ENCODE assay signal across 1 fruit fly cellular context in genomic region chr2L:8420259-8420930, dm6.
TF ChIP-seq lines count a peak whose summit lies in the region.

No protein-coding gene starts in this region.

TF ChIP-seq in whole organism, embryonic, 481 proteins besides CTCF, POLR2A, EP300 and RAD21 (continued from another document):
- peak; percentile 8 for TF ChIP-seq grau (tag; optimal IDR thresholded peaks at IDR 0.05; lab: Kevin White, UChicago)
- TF ChIP-seq zf30C (GFP tag; optimal IDR thresholded peaks at IDR 0.05; lab: Kevin White, UChicago) = no peak
- TF ChIP-seq CG7928 (GFP tag; optimal IDR thresholded peaks at IDR 0.05; lab: Kevin White, UChicago) = no peak
- TF ChIP-seq Pdp1 (GFP tag; optimal IDR thresholded peaks at IDR 0.05; lab: Kevin White, UChicago) = no peak
- no peak for TF ChIP-seq CG7745 (tag; optimal IDR thresholded peaks at IDR 0.05; lab: Kevin White, UChicago)
- peak; percentile 8 for TF ChIP-seq CG30403 (GFP tag; optimal IDR thresholded peaks at IDR 0.05; lab: Kevin White, UChicago)
- no peak for TF ChIP-seq D19A (tag; optimal IDR thresholded peaks at IDR 0.05; lab: Kevin White, UChicago)
- no peak for TF ChIP-seq gsb-n (tag; optimal IDR thresholded peaks at IDR 0.05; lab: Kevin White, UChicago)
- TF ChIP-seq CrebB (tag; optimal IDR thresholded peaks at IDR 0.05; lab: Kevin White, UChicago) = no peak
- TF ChIP-seq Dll (GFP tag; IDR thresholded peaks at IDR 0.05; lab: Robert Waterston, UW; ENCODE audit: partially characterized antibody) = no peak
- no peak for TF ChIP-seq tgo (GFP tag; IDR thresholded peaks at IDR 0.05; lab: Robert Waterston, UW)
- peak; percentile 62 for TF ChIP-seq Med (GFP tag; lab: Kevin White, UChicago)
- TF ChIP-seq CG10462 (GFP tag; optimal IDR thresholded peaks at IDR 0.05; lab: Kevin White, UChicago) = no peak
- peak; percentile 7 for TF ChIP-seq CG7839 (tag; optimal IDR thresholded peaks at IDR 0.05; lab: Kevin White, UChicago)
- no peak for TF ChIP-seq Rx (GFP tag; IDR thresholded peaks at IDR 0.05; lab: Robert Waterston, UW)
- TF ChIP-seq slp2 (GFP tag; optimal IDR thresholded peaks at IDR 0.05; lab: Kevin White, UChicago) = no peak
- no peak for TF ChIP-seq CG31441 (GFP tag; IDR thresholded peaks at IDR 0.05; lab: Robert Waterston, UW)
- TF ChIP-seq CG12744 (GFP tag; optimal IDR thresholded peaks at IDR 0.05; lab: Kevin White, UChicago) = no peak
- TF ChIP-seq eve (GFP tag; optimal IDR thresholded peaks at IDR 0.05; lab: Kevin White, UChicago) = no peak
- TF ChIP-seq gcm (GFP tag; optimal IDR thresholded peaks at IDR 0.05; lab: Kevin White, UChicago) = no peak
- no peak for TF ChIP-seq CG2712 (tag; optimal IDR thresholded peaks at IDR 0.05; lab: Kevin White, UChicago)
- TF ChIP-seq bbx (GFP tag; IDR thresholded peaks at IDR 0.05; lab: Robert Waterston, UW; ENCODE audit: partially characterized antibody) = no peak
- no peak for TF ChIP-seq dati (GFP tag; IDR thresholded peaks at IDR 0.05; lab: Robert Waterston, UW)
- no peak for TF ChIP-seq Max (GFP tag; optimal IDR thresholded peaks at IDR 0.05; lab: Kevin White, UChicago)
- TF ChIP-seq tup (GFP tag; optimal IDR thresholded peaks at IDR 0.05; lab: Kevin White, UChicago) = no peak
- TF ChIP-seq trh (GFP tag; optimal IDR thresholded peaks at IDR 0.05; lab: Kevin White, UChicago) = no peak
- no peak for TF ChIP-seq CG43689 (GFP tag; IDR thresholded peaks at IDR 0.05; lab: Robert Waterston, UW)
- TF ChIP-seq CG13894 (tag; optimal IDR thresholded peaks at IDR 0.05; lab: Kevin White, UChicago) = no peak
- TF ChIP-seq CG4730 (GFP tag; IDR thresholded peaks at IDR 0.05; lab: Robert Waterston, UW) = no peak
- TF ChIP-seq tx (GFP tag; optimal IDR thresholded peaks at IDR 0.05; lab: Kevin White, UChicago) = no peak
- no peak for TF ChIP-seq Lim3 (GFP tag; IDR thresholded peaks at IDR 0.05; lab: Robert Waterston, UW)
- TF ChIP-seq CG14014 (GFP tag; IDR thresholded peaks at IDR 0.05; lab: Robert Waterston, UW) = no peak
- TF ChIP-seq Sry-β (GFP tag; optimal IDR thresholded peaks at IDR 0.05; lab: Kevin White, UChicago) = no peak
- no peak for TF ChIP-seq CG11695 (GFP tag; IDR thresholded peaks at IDR 0.05; lab: Robert Waterston, UW)
- TF ChIP-seq lab (GFP tag; optimal IDR thresholded peaks at IDR 0.05; lab: Kevin White, UChicago) = no peak
- TF ChIP-seq chif (GFP tag; optimal IDR thresholded peaks at IDR 0.05; lab: Kevin White, UChicago) = no peak
- TF ChIP-seq esg (GFP tag; conservative IDR thresholded peaks at IDR 0.05; lab: Robert Waterston, UW) = no peak
- TF ChIP-seq Fer2 (tag; optimal IDR thresholded peaks at IDR 0.05; lab: Kevin White, UChicago) = no peak
- no peak for TF ChIP-seq HmgZ (tag; optimal IDR thresholded peaks at IDR 0.05; lab: Kevin White, UChicago)
- TF ChIP-seq ab (GFP tag; optimal IDR thresholded peaks at IDR 0.05; lab: Kevin White, UChicago) = no peak
- no peak for TF ChIP-seq CG15601 (tag; optimal IDR thresholded peaks at IDR 0.05; lab: Kevin White, UChicago)
- 0 out of 2 replicates have a peak, but pooled peaks have one; percentile 28 for TF ChIP-seq CG4360 (GFP tag; IDR thresholded peaks at IDR 0.05; lab: Robert Waterston, UW)
- no peak for TF ChIP-seq lmd (GFP tag; IDR thresholded peaks at IDR 0.05; lab: Robert Waterston, UW)
- no peak for TF ChIP-seq CG14050 (GFP tag; IDR thresholded peaks at IDR 0.05; lab: Robert Waterston, UW)
- no peak for TF ChIP-seq wek (GFP tag; optimal IDR thresholded peaks at IDR 0.05; lab: Kevin White, UChicago)
- no peak for TF ChIP-seq Sry-δ (GFP tag; optimal IDR thresholded peaks at IDR 0.05; lab: Kevin White, UChicago)
- TF ChIP-seq D19B (GFP tag; optimal IDR thresholded peaks at IDR 0.05; lab: Kevin White, UChicago) = peak; percentile 75
- no peak for TF ChIP-seq fd3F (GFP tag; optimal IDR thresholded peaks at IDR 0.05; lab: Kevin White, UChicago)
- TF ChIP-seq Sin3A (optimal IDR thresholded peaks at IDR 0.05; lab: Kevin White, UChicago) = no peak
- no peak for TF ChIP-seq CG5245 (GFP tag; optimal IDR thresholded peaks at IDR 0.05; lab: Kevin White, UChicago)
- TF ChIP-seq ftz-f1 (GFP tag; optimal IDR thresholded peaks at IDR 0.05; lab: Kevin White, UChicago) = no peak
- no peak for TF ChIP-seq cwo (GFP tag; optimal IDR thresholded peaks at IDR 0.05; lab: Kevin White, UChicago)
- no peak for TF ChIP-seq HLH4C (GFP tag; IDR thresholded peaks at IDR 0.05; lab: Robert Waterston, UW; ENCODE audit: partially characterized antibody)
- TF ChIP-seq CG4617 (GFP tag; optimal IDR thresholded peaks at IDR 0.05; lab: Kevin White, UChicago; ENCODE audit: borderline replicate concordance) = no peak
- no peak for TF ChIP-seq kay (GFP tag; optimal IDR thresholded peaks at IDR 0.05; lab: Kevin White, UChicago)
- peak; percentile 77 for TF ChIP-seq sens (GFP tag; lab: Kevin White, UChicago)
- no peak for TF ChIP-seq ttk (GFP tag; IDR thresholded peaks at IDR 0.05; lab: Robert Waterston, UW)
- peak; percentile 24 for TF ChIP-seq CG12391 (tag; optimal IDR thresholded peaks at IDR 0.05; lab: Kevin White, UChicago)
- no peak for TF ChIP-seq CG13296 (GFP tag; optimal IDR thresholded peaks at IDR 0.05; lab: Kevin White, UChicago)
- no peak for TF ChIP-seq nerfin-2 (GFP tag; IDR thresholded peaks at IDR 0.05; lab: Robert Waterston, UW; ENCODE audit: partially characterized antibody)
- TF ChIP-seq run (tag; optimal IDR thresholded peaks at IDR 0.05; lab: Kevin White, UChicago) = no peak
- TF ChIP-seq Elba2 (GFP tag; optimal IDR thresholded peaks at IDR 0.05; lab: Kevin White, UChicago) = no peak
- TF ChIP-seq CG2129 (GFP tag; IDR thresholded peaks at IDR 0.05; lab: Robert Waterston, UW; ENCODE audit: partially characterized antibody) = no peak
- TF ChIP-seq gfzf (GFP tag; optimal IDR thresholded peaks at IDR 0.05; lab: Kevin White, UChicago) = no peak
- no peak for TF ChIP-seq bab2 (GFP tag; optimal IDR thresholded peaks at IDR 0.05; lab: Kevin White, UChicago)
- no peak for TF ChIP-seq maf-S (GFP tag; optimal IDR thresholded peaks at IDR 0.05; lab: Kevin White, UChicago)
- no peak for TF ChIP-seq CG16779 (GFP tag; IDR thresholded peaks at IDR 0.05; lab: Robert Waterston, UW)
- no peak for TF ChIP-seq cas (GFP tag; IDR thresholded peaks at IDR 0.05; lab: Robert Waterston, UW)
- no peak for TF ChIP-seq sens-2 (GFP tag; IDR thresholded peaks at IDR 0.05; lab: Robert Waterston, UW)
- TF ChIP-seq bowl (GFP tag; IDR thresholded peaks at IDR 0.05; lab: Robert Waterston, UW) = no peak
- no peak for TF ChIP-seq Vsx1 (GFP tag; optimal IDR thresholded peaks at IDR 0.05; lab: Kevin White, UChicago)
- no peak for TF ChIP-seq CG4854 (GFP tag; optimal IDR thresholded peaks at IDR 0.05; lab: Kevin White, UChicago)
- TF ChIP-seq vfl (GFP tag; optimal IDR thresholded peaks at IDR 0.05; lab: Kevin White, UChicago) = no peak
- no peak for TF ChIP-seq klu (GFP tag; IDR thresholded peaks at IDR 0.05; lab: Robert Waterston, UW)
- TF ChIP-seq Stat92E (GFP tag; optimal IDR thresholded peaks at IDR 0.05; lab: Kevin White, UChicago) = no peak
- peak; percentile 11 for TF ChIP-seq PHDP (tag; optimal IDR thresholded peaks at IDR 0.05; lab: Kevin White, UChicago)
- no peak for TF ChIP-seq CG1529 (GFP tag; optimal IDR thresholded peaks at IDR 0.05; lab: Kevin White, UChicago)
- no peak for TF ChIP-seq her (GFP tag; optimal IDR thresholded peaks at IDR 0.05; lab: Kevin White, UChicago)
- no peak for TF ChIP-seq CG4282 (GFP tag; optimal IDR thresholded peaks at IDR 0.05; lab: Kevin White, UChicago)
- no peak for TF ChIP-seq eyg (GFP tag; optimal IDR thresholded peaks at IDR 0.05; lab: Kevin White, UChicago)
- no peak for TF ChIP-seq Optix (GFP tag; IDR thresholded peaks at IDR 0.05; lab: Robert Waterston, UW)
- TF ChIP-seq CG32532 (GFP tag; IDR thresholded peaks at IDR 0.05; lab: Robert Waterston, UW) = no peak
- TF ChIP-seq CG10565 (GFP tag; optimal IDR thresholded peaks at IDR 0.05; lab: Kevin White, UChicago) = no peak
- TF ChIP-seq sim (GFP tag; IDR thresholded peaks at IDR 0.05; lab: Robert Waterston, UW) = no peak
- no peak for TF ChIP-seq otp (GFP tag; IDR thresholded peaks at IDR 0.05; lab: Robert Waterston, UW)
- no peak for TF ChIP-seq usp (GFP tag; optimal IDR thresholded peaks at IDR 0.05; lab: Kevin White, UChicago)
- no peak for TF ChIP-seq CG1233 (GFP tag; optimal IDR thresholded peaks at IDR 0.05; lab: Kevin White, UChicago)
- TF ChIP-seq crc (GFP tag; optimal IDR thresholded peaks at IDR 0.05; lab: Kevin White, UChicago) = no peak
- TF ChIP-seq Fer3 (tag; optimal IDR thresholded peaks at IDR 0.05; lab: Kevin White, UChicago) = no peak
- TF ChIP-seq Ada2b (GFP tag; IDR thresholded peaks at IDR 0.05; lab: Robert Waterston, UW) = no peak
- TF ChIP-seq CG7987 (GFP tag; optimal IDR thresholded peaks at IDR 0.05; lab: Kevin White, UChicago) = no peak
- no peak for TF ChIP-seq unc-4 (GFP tag; IDR thresholded peaks at IDR 0.05; lab: Robert Waterston, UW; ENCODE audit: partially characterized antibody)
- TF ChIP-seq Six4 (GFP tag; optimal IDR thresholded peaks at IDR 0.05; lab: Kevin White, UChicago) = no peak
- no peak for TF ChIP-seq Tbp (GFP tag; optimal IDR thresholded peaks at IDR 0.05; lab: Kevin White, UChicago)
- TF ChIP-seq Taf1 (GFP tag; IDR thresholded peaks at IDR 0.05; lab: Robert Waterston, UW) = no peak
- no peak for TF ChIP-seq zen (tag; optimal IDR thresholded peaks at IDR 0.05; lab: Kevin White, UChicago)
- TF ChIP-seq CG9932 (GFP tag; IDR thresholded peaks at IDR 0.05; lab: Robert Waterston, UW) = peak; percentile 6; the same call in 1 of the 2 replicates
- TF ChIP-seq CG1832 (GFP tag; optimal IDR thresholded peaks at IDR 0.05; lab: Kevin White, UChicago) = no peak
- TF ChIP-seq CG6175 (GFP tag; IDR thresholded peaks at IDR 0.05; lab: Robert Waterston, UW) = no peak
- TF ChIP-seq CG12219 (GFP tag; optimal IDR thresholded peaks at IDR 0.05; lab: Kevin White, UChicago) = no peak
- no peak for TF ChIP-seq HmgD (GFP tag; optimal IDR thresholded peaks at IDR 0.05; lab: Kevin White, UChicago)
- TF ChIP-seq Mad (GFP tag; optimal IDR thresholded peaks at IDR 0.05; lab: Kevin White, UChicago) = no peak
- TF ChIP-seq CG6854 (GFP tag; optimal IDR thresholded peaks at IDR 0.05; lab: Kevin White, UChicago) = no peak
- TF ChIP-seq cad (GFP tag; optimal IDR thresholded peaks at IDR 0.05; lab: Kevin White, UChicago) = no peak
- TF ChIP-seq Spps (tag; optimal IDR thresholded peaks at IDR 0.05; lab: Kevin White, UChicago) = no peak
- no peak for TF ChIP-seq mam (GFP tag; optimal IDR thresholded peaks at IDR 0.05; lab: Kevin White, UChicago)
- no peak for TF ChIP-seq sisA (GFP tag; IDR thresholded peaks at IDR 0.05; lab: Robert Waterston, UW)
- no peak for TF ChIP-seq CG10321 (GFP tag; IDR thresholded peaks at IDR 0.05; lab: Robert Waterston, UW)
